Fruit fly (Drosophila melanogaster): Measurements from ENCODE around the gene CG13031.

Gene CG13031

DNA sequence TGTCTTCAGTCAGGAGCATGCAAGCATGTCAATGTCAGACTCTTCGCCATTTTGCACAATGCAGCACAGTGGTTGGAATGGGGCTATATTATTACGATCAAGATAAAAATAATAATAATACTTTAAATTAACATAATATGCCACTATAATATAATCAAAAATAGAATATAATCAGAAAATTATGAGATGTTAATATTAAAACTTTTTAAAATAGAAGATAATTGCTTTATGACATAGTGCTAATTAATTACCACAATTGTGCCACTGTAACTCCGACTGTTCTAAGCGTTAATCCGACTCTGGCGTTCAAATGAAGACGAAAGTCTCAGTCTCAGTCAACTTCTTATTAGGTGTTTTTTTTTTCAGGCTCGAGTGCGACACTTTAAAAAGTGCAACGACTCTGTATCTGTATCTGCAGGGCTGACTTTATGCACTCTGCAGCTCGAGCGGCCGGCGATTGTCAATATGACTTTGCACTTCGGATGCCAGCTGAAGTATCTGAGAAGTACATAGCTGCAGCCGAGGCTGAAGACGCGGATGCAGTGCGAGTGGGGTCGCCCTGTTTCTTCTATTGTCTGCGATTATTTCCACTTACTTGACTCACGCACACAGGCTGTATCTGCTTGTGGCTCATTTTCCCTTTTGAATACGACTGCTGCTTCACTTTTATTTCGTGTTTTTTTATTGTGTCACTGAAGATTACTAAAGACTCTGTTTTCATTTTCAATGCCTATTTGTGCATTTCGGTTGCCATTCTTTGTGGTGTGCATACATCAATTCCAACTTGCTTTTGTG is 37.7 kb downstream of the CG13031 start (continued):
- TF ChIP-seq CG32006 (GFP tag; optimal IDR thresholded peaks at IDR 0.05) = peak; percentile 72
- peak; percentile 58 for TF ChIP-seq net (GFP tag; optimal IDR thresholded peaks at IDR 0.05)
- TF ChIP-seq OdsH (GFP tag; optimal IDR thresholded peaks at IDR 0.05) = peak; percentile 67
- no peak for TF ChIP-seq CG9139 (GFP tag; optimal IDR thresholded peaks at IDR 0.05)
- peak; percentile 88 for TF ChIP-seq CG8119 (GFP tag; IDR thresholded peaks at IDR 0.05)
- peak; percentile 33 for TF ChIP-seq CG7368 (GFP tag; optimal IDR thresholded peaks at IDR 0.05)
- no peak for TF ChIP-seq Sox15 (GFP tag; optimal IDR thresholded peaks at IDR 0.05)
- peak; percentile 79 for TF ChIP-seq Ets96B (tag; optimal IDR thresholded peaks at IDR 0.05)
- TF ChIP-seq CG4318 (GFP tag; optimal IDR thresholded peaks at IDR 0.05) = peak; percentile 45
- no peak for TF ChIP-seq vri (GFP tag; optimal IDR thresholded peaks at IDR 0.05)
- peak; percentile 29 for TF ChIP-seq CG6276 (GFP tag; optimal IDR thresholded peaks at IDR 0.05)
- TF ChIP-seq fd59A (GFP tag; optimal IDR thresholded peaks at IDR 0.05) = peak; percentile 55
- peak; percentile 52 for TF ChIP-seq CG6792 (GFP tag; optimal IDR thresholded peaks at IDR 0.05)
- TF ChIP-seq svp (GFP tag) = peak; percentile 71

DNA sequence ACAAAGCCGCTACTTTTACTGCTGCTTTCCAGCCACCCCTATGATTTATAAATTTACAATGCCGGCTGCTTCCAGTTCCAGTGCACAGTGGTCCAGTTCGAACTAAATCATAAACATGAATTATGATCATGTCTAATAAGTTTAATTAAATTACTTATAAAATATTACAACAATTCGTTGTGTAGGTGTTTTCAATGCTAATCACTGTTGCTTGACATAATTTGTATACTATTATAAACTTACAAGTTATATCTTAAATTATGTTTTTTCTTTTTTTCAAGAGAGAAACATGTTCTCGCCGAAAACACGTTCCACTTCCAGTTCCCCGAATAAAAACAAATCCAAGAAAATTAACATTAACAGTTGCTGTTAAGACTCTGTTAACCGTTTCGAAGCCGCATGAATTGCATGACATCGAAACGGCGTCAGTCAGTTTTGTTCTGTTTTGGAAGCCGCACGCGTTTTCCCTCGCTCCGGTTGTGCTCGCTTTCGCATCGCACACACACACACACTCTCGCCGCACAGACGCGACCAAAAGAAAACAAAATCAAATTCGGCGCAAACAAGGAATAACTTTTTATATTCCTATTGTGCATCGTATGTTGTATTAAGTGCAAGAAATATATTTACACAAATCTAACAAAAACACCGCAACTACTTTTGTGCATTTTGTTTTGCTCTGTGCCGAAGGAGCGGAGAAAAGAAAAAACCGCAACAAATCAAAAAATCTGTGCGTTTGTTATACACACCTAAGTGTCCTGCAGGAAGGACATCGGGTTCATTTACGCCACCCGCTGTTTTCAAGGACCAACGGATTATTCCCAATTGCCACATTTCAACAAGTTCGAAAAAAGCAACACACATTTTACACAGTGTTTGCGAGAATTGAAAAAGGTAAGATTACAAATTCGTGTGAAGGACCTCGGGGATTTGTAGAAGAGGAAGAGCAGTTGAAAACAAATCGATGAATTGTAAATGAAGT is 41.3 kb downstream of the CG13031 start, which contains the start of gene Nrt:
TSS of gene Nrt (plus strand) at position 426 of the 982 bp plus-strand sequence.
- peak; percentile 61 for TF ChIP-seq vri (GFP tag; optimal IDR thresholded peaks at IDR 0.05)
- TF ChIP-seq svp (GFP tag) = no peak
- TF ChIP-seq Lpt (GFP tag; optimal IDR thresholded peaks at IDR 0.05) = peak; percentile 53
- peak; percentile 58 for TF ChIP-seq achi (GFP tag; optimal IDR thresholded peaks at IDR 0.05)
- TF ChIP-seq CG6276 (GFP tag; optimal IDR thresholded peaks at IDR 0.05) = peak; percentile 73
- TF ChIP-seq CG4318 (GFP tag; optimal IDR thresholded peaks at IDR 0.05) = no peak
- TF ChIP-seq CG6792 (GFP tag; optimal IDR thresholded peaks at IDR 0.05) = peak; percentile 8
- TF ChIP-seq Eip78C (GFP tag) = peak; percentile 93
- peak; percentile 8 for TF ChIP-seq CG11762 (GFP tag; optimal IDR thresholded peaks at IDR 0.05; ENCODE audit: insufficient read depth)
- TF ChIP-seq fd85E (GFP tag; optimal IDR thresholded peaks at IDR 0.05) = peak; percentile 23
- TF ChIP-seq CG11294 (GFP tag; IDR thresholded peaks at IDR 0.05) = 0 out of 2 replicates have a peak, but pooled peaks have one; percentile 7
- peak; percentile 70 for TF ChIP-seq dsx (GFP tag; optimal IDR thresholded peaks at IDR 0.05; ENCODE audit: poor library complexity, severe bottlenecking)
- no peak for TF ChIP-seq fd59A (GFP tag; optimal IDR thresholded peaks at IDR 0.05)
- TF ChIP-seq Sox102F (GFP tag; optimal IDR thresholded peaks at IDR 0.05) = peak; percentile 58
- TF ChIP-seq esn (GFP tag; optimal IDR thresholded peaks at IDR 0.05) = peak; percentile 66
- peak; percentile 62 for TF ChIP-seq CG9139 (GFP tag; optimal IDR thresholded peaks at IDR 0.05)
- peak; percentile 17 for TF ChIP-seq lz (GFP tag; optimal IDR thresholded peaks at IDR 0.05)
- TF ChIP-seq topi (GFP tag; optimal IDR thresholded peaks at IDR 0.05) = peak; percentile 25
- TF ChIP-seq Hr38 (GFP tag; optimal IDR thresholded peaks at IDR 0.05) = no peak
- TF ChIP-seq spab (GFP tag; optimal IDR thresholded peaks at IDR 0.05) = peak; percentile 44
- TF ChIP-seq OdsH (GFP tag; optimal IDR thresholded peaks at IDR 0.05) = peak; percentile 55
- no peak for TF ChIP-seq CG8319 (GFP tag; optimal IDR thresholded peaks at IDR 0.05)
- peak; percentile 82 for TF ChIP-seq CG8119 (GFP tag; IDR thresholded peaks at IDR 0.05)
- TF ChIP-seq Met (GFP tag; optimal IDR thresholded peaks at IDR 0.05) = peak; percentile 56
- peak; percentile 60 for TF ChIP-seq Hr4 (GFP tag; optimal IDR thresholded peaks at IDR 0.05)
- TF ChIP-seq CG34406 (GFP tag; optimal IDR thresholded peaks at IDR 0.05) = peak; percentile 52
- TF ChIP-seq eg (GFP tag; IDR thresholded peaks at IDR 0.05) = peak; percentile 58; the same call in 1 of the 3 replicates
- no peak for TF ChIP-seq CG31627 (GFP tag; optimal IDR thresholded peaks at IDR 0.05)
- peak in 1 of 2 experiments; percentile 68 for TF ChIP-seq salr (GFP tag; optimal IDR thresholded peaks at IDR 0.05)
- peak; percentile 59 for TF ChIP-seq acj6 (GFP tag; optimal IDR thresholded peaks at IDR 0.05)
- no peak for TF ChIP-seq Ets21C (GFP tag; optimal IDR thresholded peaks at IDR 0.05)
- TF ChIP-seq ss (GFP tag; optimal IDR thresholded peaks at IDR 0.05) = peak; percentile 67 to 77
- TF ChIP-seq Smox (GFP tag; optimal IDR thresholded peaks at IDR 0.05) = peak; percentile 53
- TF ChIP-seq Sox15 (GFP tag; optimal IDR thresholded peaks at IDR 0.05) = no peak
- peak; percentile 49 for TF ChIP-seq CG10631 (GFP tag; optimal IDR thresholded peaks at IDR 0.05)
- TF ChIP-seq CG3032 (tag; optimal IDR thresholded peaks at IDR 0.05) = peak; percentile 50
- peak; percentile 59 for TF ChIP-seq CG3919 (GFP tag; optimal IDR thresholded peaks at IDR 0.05)
- TF ChIP-seq CG6163 (GFP tag; IDR thresholded peaks at IDR 0.05) = peak; percentile 63; the same call in 2 of the 3 replicates
- peak; percentile 56 for TF ChIP-seq Ets96B (tag; optimal IDR thresholded peaks at IDR 0.05)
- TF ChIP-seq cyc (GFP tag; optimal IDR thresholded peaks at IDR 0.05) = peak; percentile 4
- peak; percentile 27 for TF ChIP-seq Eip75B (GFP tag; optimal IDR thresholded peaks at IDR 0.05)
